Fruit fly (Drosophila melanogaster) whole organism, embryonic: Measurements from ENCODE around the gene CG10298.

Source experiments
- B-H2 ChIP-seq: fragments of 200-800 bp; sonication (Bioruptor generic); optimal IDR thresholded peaks from 2 replicates; lab custom pipeline; 2018; ENCODE audit warnings: missing biosample characterization, mild to moderate bottlenecking, missing genetic modification characterization
- CG1024 ChIP-seq: fragments of 200-800 bp; sonication (Bioruptor generic); IDR thresholded peaks from 2 replicates; pipeline ENCODE4 v1.3.6; 2022; ENCODE audit warnings: missing biosample characterization, missing genetic modification characterization
- CG11504 ChIP-seq: fragments of 200-800 bp; sonication (Bioruptor generic); optimal IDR thresholded peaks from 3 replicates; lab custom pipeline; 2019; ENCODE audit warnings: missing biosample characterization, mild to moderate bottlenecking, missing genetic modification characterization, moderate library complexity
- CG14710 ChIP-seq: fragments of 200-800 bp; sonication (Bioruptor generic); optimal IDR thresholded peaks from 3 replicates; lab custom pipeline; 2019; ENCODE audit warnings: missing biosample characterization, mild to moderate bottlenecking, missing genetic modification characterization, moderate library complexity
- CG14965 ChIP-seq: fragments of 200-800 bp; sonication (Bioruptor generic); optimal IDR thresholded peaks from 2 replicates; lab custom pipeline; 2016; ENCODE audit warnings: missing biosample characterization, missing genetic modification characterization, borderline replicate concordance
- CG18011 ChIP-seq: fragments of 200-800 bp; sonication (Bioruptor generic); optimal IDR thresholded peaks from 2 replicates; lab custom pipeline; 2017; ENCODE audit warnings: missing biosample characterization, missing genetic modification characterization, mild to moderate bottlenecking, moderate library complexity, missing genotype
- CG2116 ChIP-seq: fragments of 200-800 bp; sonication (Bioruptor generic); optimal IDR thresholded peaks from 3 replicates; lab custom pipeline; 2018; ENCODE audit warnings: missing biosample characterization, mild to moderate bottlenecking, missing genetic modification characterization
- CG2129 ChIP-seq: fragments of 200-800 bp; sonication (Bioruptor generic); IDR thresholded peaks from 2 replicates; pipeline ENCODE4 v1.3.6; 2022; ENCODE audit warnings: missing biosample characterization, missing genetic modification characterization; ENCODE audit not compliant: partially characterized antibody
- CG2199 ChIP-seq: fragments of 200-800 bp; sonication (Bioruptor generic); IDR thresholded peaks from 3 replicates; pipeline ENCODE4 v1.3.6; 2022; ENCODE audit warnings: missing biosample characterization, missing genetic modification characterization
- CG2875 ChIP-seq: fragments of 200-800 bp; sonication (Bioruptor generic); optimal IDR thresholded peaks from 2 replicates; lab custom pipeline; 2017; ENCODE audit warnings: missing biosample characterization, mild to moderate bottlenecking, missing genetic modification characterization, missing genetic modification reagents
- CG30431 ChIP-seq: fragments of 200-800 bp; sonication (Bioruptor generic); optimal IDR thresholded peaks from 2 replicates; lab custom pipeline; 2017; ENCODE audit warnings: missing biosample characterization, missing genetic modification characterization
- CG3163 ChIP-seq: fragments of 200-800 bp; sonication (Bioruptor generic); optimal IDR thresholded peaks from 3 replicates; lab custom pipeline; 2016; ENCODE audit warnings: missing biosample characterization, missing genetic modification characterization
- CG32532 ChIP-seq: fragments of 200-800 bp; sonication (Bioruptor generic); IDR thresholded peaks from 2 replicates; pipeline ENCODE4 v1.3.6; 2022; ENCODE audit warnings: missing biosample characterization, missing genetic modification characterization
- CG32772 ChIP-seq: fragments of 200-800 bp; sonication (Bioruptor generic); IDR thresholded peaks from 2 replicates; pipeline ENCODE4 v1.3.6; 2022; ENCODE audit warnings: missing biosample characterization, missing genetic modification characterization
- CG33213 ChIP-seq: fragments of 200-800 bp; sonication (Bioruptor generic); optimal IDR thresholded peaks from 3 replicates; lab custom pipeline; 2016; ENCODE audit warnings: missing biosample characterization, missing genetic modification characterization
- CG4328 ChIP-seq: fragments of 200-800 bp; sonication (Bioruptor generic); optimal IDR thresholded peaks from 3 replicates; lab custom pipeline; 2017; ENCODE audit warnings: missing biosample characterization, missing genetic modification reagents, missing genetic modification characterization
- CG5953 ChIP-seq: fragments of 200-800 bp; sonication (Bioruptor generic); IDR thresholded peaks from 2 replicates; pipeline ENCODE4 v1.3.6; 2022; ENCODE audit warnings: missing biosample characterization, missing genetic modification characterization
- CG6254 ChIP-seq: fragments of 200-800 bp; sonication (Bioruptor generic); optimal IDR thresholded peaks from 3 replicates; lab custom pipeline; 2017; ENCODE audit warnings: mild to moderate bottlenecking, missing biosample characterization, missing genetic modification reagents, missing genetic modification characterization
- CG7357 ChIP-seq: fragments of 200-800 bp; sonication (Bioruptor generic); IDR thresholded peaks from 3 replicates; pipeline ENCODE4 v1.3.6; 2022; ENCODE audit warnings: missing biosample characterization, missing genetic modification characterization
- CG7372 ChIP-seq: fragments of 200-800 bp; sonication (Bioruptor generic); IDR thresholded peaks from 2 replicates; pipeline ENCODE4 v1.3.6; 2022; ENCODE audit warnings: missing biosample characterization, missing genetic modification characterization
- CG7963 ChIP-seq: fragments of 200-800 bp; sonication (Bioruptor generic); IDR thresholded peaks from 3 replicates; pipeline ENCODE4 v1.3.6; 2022; ENCODE audit warnings: missing biosample characterization, missing genetic modification characterization; ENCODE audit not compliant: partially characterized antibody
- CG8281 ChIP-seq: fragments of 200-800 bp; sonication (Bioruptor generic); optimal IDR thresholded peaks from 2 replicates; lab custom pipeline; 2018; ENCODE audit warnings: missing biosample characterization, mild to moderate bottlenecking, missing genetic modification characterization, moderate library complexity
- CG8290 ChIP-seq, 3 experiments: fragments of 200-800 bp; sonication (Bioruptor generic); optimal IDR thresholded peaks; 2 replicates each; lab custom pipeline; 2016 to 2019; ENCODE audit warnings: missing biosample characterization in 3 of 3, missing genetic modification characterization in 3 of 3, mild to moderate bottlenecking in 2 of 3, moderate library complexity in 1 of 3
- CG8944 ChIP-seq: fragments of 200-800 bp; sonication (Bioruptor generic); optimal IDR thresholded peaks from 3 replicates; lab custom pipeline; 2016; ENCODE audit warnings: missing biosample characterization, missing genetic modification characterization
- CG9932 ChIP-seq: fragments of 200-800 bp; sonication (Bioruptor generic); IDR thresholded peaks from 2 replicates; pipeline ENCODE4 v1.3.6; 2022; ENCODE audit warnings: missing biosample characterization, missing genetic modification characterization
- Drgx ChIP-seq: fragments of 200-800 bp; sonication (Bioruptor generic); IDR thresholded peaks from 2 replicates; pipeline ENCODE4 v1.3.6; 2022; ENCODE audit warnings: missing biosample characterization, missing genetic modification characterization
- ERR ChIP-seq: fragments of 200-800 bp; sonication (Bioruptor generic); optimal IDR thresholded peaks from 2 replicates; lab custom pipeline; 2016; ENCODE audit warnings: missing biosample characterization, missing genetic modification characterization
- HmgZ ChIP-seq: fragments of 200-800 bp; sonication (Bioruptor generic); optimal IDR thresholded peaks from 2 replicates; lab custom pipeline; 2018; ENCODE audit warnings: missing biosample characterization, mild to moderate bottlenecking, missing genetic modification characterization
- Poxn ChIP-seq: fragments of 200-800 bp; sonication (Bioruptor generic); IDR thresholded peaks from 2 replicates; pipeline ENCODE4 v1.3.6; 2022; ENCODE audit warnings: missing biosample characterization, missing genetic modification characterization
- Scr ChIP-seq: fragments of 200-800 bp; sonication (Bioruptor generic); IDR thresholded peaks from 2 replicates; pipeline ENCODE4 v1.3.6; 2022; ENCODE audit warnings: missing biosample characterization, missing genetic modification characterization; ENCODE audit not compliant: partially characterized antibody
- TFAM ChIP-seq: fragments of 200-800 bp; sonication (Bioruptor generic); optimal IDR thresholded peaks from 2 replicates; lab custom pipeline; 2017; ENCODE audit warnings: missing biosample characterization, missing genetic modification characterization, inconsistent platforms
- amos ChIP-seq: fragments of 200-800 bp; sonication (Bioruptor generic); IDR thresholded peaks from 2 replicates; pipeline ENCODE4 v1.3.6; 2022; ENCODE audit warnings: missing biosample characterization, missing genetic modification characterization; ENCODE audit not compliant: partially characterized antibody
- ap ChIP-seq: fragments of 200-800 bp; sonication (Bioruptor generic); IDR thresholded peaks from 2 replicates; pipeline ENCODE4 v1.3.6; 2022; ENCODE audit warnings: missing biosample characterization, missing genetic modification characterization
- chm ChIP-seq: fragments of 200-800 bp; sonication (Bioruptor generic); IDR thresholded peaks from 2 replicates; pipeline ENCODE4 v1.3.6; 2022; ENCODE audit warnings: missing biosample characterization, missing genetic modification characterization
- ci ChIP-seq: fragments of 200-800 bp; sonication (Bioruptor generic); IDR thresholded peaks from 3 replicates; pipeline ENCODE4 v1.3.6; 2022; ENCODE audit warnings: missing biosample characterization, missing genetic modification characterization
- croc ChIP-seq: fragments of 200-800 bp; sonication (Bioruptor generic); conservative IDR thresholded peaks from 3 replicates; pipeline ENCODE4 v1.3.6; 2022; ENCODE audit warnings: missing biosample characterization, missing genetic modification characterization
- dimm ChIP-seq: fragments of 200-800 bp; sonication (Bioruptor generic); IDR thresholded peaks from 2 replicates; pipeline ENCODE4 v1.3.6; 2022; ENCODE audit warnings: missing biosample characterization, missing genetic modification characterization
- disco-r ChIP-seq: fragments of 200-800 bp; sonication (Bioruptor generic); optimal IDR thresholded peaks from 2 replicates; lab custom pipeline; 2016; ENCODE audit warnings: missing biosample characterization, missing genetic modification characterization
- ems ChIP-seq: fragments of 200-800 bp; sonication (Bioruptor generic); optimal IDR thresholded peaks from 3 replicates; lab custom pipeline; 2016; ENCODE audit warnings: missing biosample characterization, missing genetic modification characterization
- eve ChIP-seq, 2 experiments: fragments of >200 bp; optimal IDR thresholded peaks; 2 replicates each; lab custom pipeline; 2017; ENCODE audit warnings: missing biosample characterization in 2 of 2, missing genetic modification characterization in 2 of 2
- exex ChIP-seq: fragments of 200-800 bp; sonication (Bioruptor generic); optimal IDR thresholded peaks from 4 replicates; lab custom pipeline; 2018; ENCODE audit warnings: missing biosample characterization, mild to moderate bottlenecking, missing genetic modification characterization, moderate library complexity
- fd3F ChIP-seq: fragments of 200-800 bp; sonication (Bioruptor generic); optimal IDR thresholded peaks from 2 replicates; lab custom pipeline; 2018; ENCODE audit warnings: missing biosample characterization, mild to moderate bottlenecking, missing genetic modification characterization, moderate library complexity
- ham ChIP-seq: fragments of 200-800 bp; sonication (Bioruptor generic); IDR thresholded peaks from 2 replicates; pipeline ENCODE4 v1.3.6; 2022; ENCODE audit warnings: missing biosample characterization, missing genetic modification characterization
- oc ChIP-seq: fragments of 200-800 bp; sonication (Bioruptor generic); optimal IDR thresholded peaks from 2 replicates; lab custom pipeline; 2018; ENCODE audit warnings: missing biosample characterization, mild to moderate bottlenecking, missing genetic modification characterization, moderate library complexity
- pita ChIP-seq: fragments of 200-800 bp; sonication (Bioruptor generic); optimal IDR thresholded peaks from 2 replicates; lab custom pipeline; 2017; ENCODE audit warnings: missing biosample characterization, mild to moderate bottlenecking, missing genetic modification characterization
- salm ChIP-seq: fragments of 200-800 bp; sonication (Bioruptor generic); optimal IDR thresholded peaks from 2 replicates; lab custom pipeline; 2018; ENCODE audit warnings: missing biosample characterization, mild to moderate bottlenecking, missing genetic modification characterization
- seq ChIP-seq: fragments of 200-800 bp; sonication (Bioruptor generic); IDR thresholded peaks from 2 replicates; pipeline ENCODE4 v1.3.6; 2022; ENCODE audit warnings: missing biosample characterization, missing genetic modification characterization
- shn ChIP-seq: fragments of 200-800 bp; sonication (Bioruptor generic); optimal IDR thresholded peaks from 3 replicates; lab custom pipeline; 2016; ENCODE audit warnings: missing biosample characterization, missing genetic modification characterization
- tin ChIP-seq: fragments of 200-800 bp; sonication (Bioruptor generic); optimal IDR thresholded peaks from 3 replicates; lab custom pipeline; 2016; ENCODE audit warnings: missing biosample characterization, missing genetic modification characterization
- toy ChIP-seq: fragments of 200-800 bp; sonication (Bioruptor generic); IDR thresholded peaks from 2 replicates; pipeline ENCODE4 v1.3.6; 2022; ENCODE audit warnings: missing biosample characterization, missing genetic modification characterization
- trem ChIP-seq: fragments of 200-800 bp; optimal IDR thresholded peaks from 3 replicates; lab custom pipeline; 2019; ENCODE audit warnings: missing biosample characterization, mild to moderate bottlenecking, missing genetic modification characterization, moderate library complexity
- zf30C ChIP-seq: fragments of 200-800 bp; sonication (Bioruptor generic); optimal IDR thresholded peaks from 3 replicates; lab custom pipeline; 2018; ENCODE audit warnings: missing biosample characterization, mild to moderate bottlenecking, missing genetic modification characterization

Gene CG10298

DNA sequence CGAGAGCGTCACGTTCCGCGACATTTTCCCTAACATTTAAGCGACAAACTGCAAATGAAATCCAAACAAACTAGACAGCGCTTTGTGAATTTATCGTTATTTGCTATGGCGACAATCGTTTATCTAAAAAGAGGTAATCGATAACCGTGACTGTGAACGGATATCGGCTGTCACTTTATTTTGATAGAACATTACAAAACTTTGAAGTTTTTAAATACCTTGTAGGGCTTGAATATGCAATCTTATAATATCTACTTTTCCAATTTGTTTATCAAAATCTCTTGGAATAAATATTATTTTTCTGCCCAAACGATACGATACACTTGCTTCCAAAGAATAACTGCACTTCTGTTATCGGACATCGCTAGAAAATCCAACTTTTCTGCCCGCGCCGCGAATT is 37.3 kb downstream of the CG10298 start, which contains the start of the genes CG1024 and TfIIFalpha (continued):
- TF ChIP-seq ci (GFP tag; lab: Robert Waterston, UW) (no peak), oc (tag; lab: Kevin White, UChicago) (no peak), salm (tag; lab: Kevin White, UChicago) (no peak), fd3F (no peak), CG32532 (GFP tag; lab: Robert Waterston, UW) (no peak), HmgZ (tag; lab: Kevin White, UChicago) (peak; percentile 44), CG2129 (GFP tag; lab: Robert Waterston, UW) (peak; percentile 79), CG6254 (no peak), CG11504 (no peak), CG32772 (no peak), TFAM (no peak), CG9932 (no peak), dimm (GFP tag; lab: Robert Waterston, UW) (no peak), toy (no peak), croc (GFP tag; lab: Robert Waterston, UW) (no peak), eve (GFP tag; optimal IDR thresholded peaks at IDR 0.05; lab: Kevin White, UChicago) (no peak), shn (no peak), CG1024 (GFP tag; lab: Robert Waterston, UW) (no peak), CG5953 (GFP tag; lab: Robert Waterston, UW) (no peak), chm (no peak), CG33213 (no peak), CG30431 (no peak), tin (GFP tag; lab: Kevin White, UChicago) (no peak), CG4328 (GFP tag; lab: Kevin White, UChicago) (no peak), Drgx (GFP tag; lab: Robert Waterston, UW) (no peak), CG8944 (GFP tag; lab: Kevin White, UChicago) (no peak), disco-r (GFP tag; lab: Kevin White, UChicago) (no peak), CG2116 (GFP tag; lab: Kevin White, UChicago) (peak; percentile 90), CG7357 (GFP tag; lab: Robert Waterston, UW) (no peak), ERR (GFP tag; lab: Kevin White, UChicago) (no peak), B-H2 (no peak), CG14965 (GFP tag; lab: Kevin White, UChicago) (no peak), trem (tag; lab: Kevin White, UChicago) (peak; percentile 70), CG14710 (tag; lab: Kevin White, UChicago) (peak; percentile 53), Scr (GFP tag; lab: Robert Waterston, UW) (peak; percentile 90), ems (GFP tag; lab: Kevin White, UChicago) (no peak), Poxn (GFP tag; lab: Robert Waterston, UW) (no peak), amos (GFP tag; lab: Robert Waterston, UW) (peak; percentile 76), pita (no peak), CG7963 (GFP tag; lab: Robert Waterston, UW) (peak; percentile 87), CG2875 (GFP tag; lab: Kevin White, UChicago) (no peak), CG8281 (tag; lab: Kevin White, UChicago) (no peak), exex (no peak), seq (no peak), CG18011 (GFP tag; lab: Kevin White, UChicago) (no peak), CG2199 (GFP tag; lab: Robert Waterston, UW) (no peak), CG7372 (GFP tag; lab: Robert Waterston, UW) (no peak), ham (GFP tag; lab: Robert Waterston, UW) (no peak), zf30C (GFP tag; lab: Kevin White, UChicago) (no peak), CG3163 (GFP tag; lab: Kevin White, UChicago) (no peak), CG8290 (GFP tag; optimal IDR thresholded peaks at IDR 0.05; lab: Kevin White, UChicago) (no peak), CG8290 (tag; optimal IDR thresholded peaks at IDR 0.05; lab: Kevin White, UChicago) (no peak), ap (GFP tag; lab: Robert Waterston, UW) (no peak)
